Fruit fly (Drosophila melanogaster) whole organism, embryonic: Measurements from ENCODE around the gene CG43658.

Experiments
- Aef1 ChIP-seq: fragments of 200-800 bp; sonication (Bioruptor generic); IDR thresholded peaks from 3 replicates; pipeline ENCODE4 v1.3.6; 2022; ENCODE audit warnings: missing biosample characterization, missing genetic modification characterization
- B-H1 ChIP-seq: fragments of 200-800 bp; sonication (Bioruptor generic); IDR thresholded peaks from 3 replicates; pipeline ENCODE4 v1.3.6; 2022; ENCODE audit warnings: missing biosample characterization, missing genetic modification characterization
- Bgb ChIP-seq: fragments of 200-800 bp; sonication (Bioruptor generic); IDR thresholded peaks from 2 replicates; pipeline ENCODE4 v1.3.6; 2022; ENCODE audit warnings: missing biosample characterization, missing genetic modification characterization; ENCODE audit not compliant: partially characterized antibody
- Blimp-1 ChIP-seq: fragments of 200-800 bp; sonication (Bioruptor generic); optimal IDR thresholded peaks from 3 replicates; lab custom pipeline; 2018; ENCODE audit warnings: missing biosample characterization, missing genetic modification characterization, mild to moderate bottlenecking, moderate library complexity, missing genetic modification reagents
- Bteb2 ChIP-seq: fragments of 200-800 bp; sonication (Bioruptor generic); optimal IDR thresholded peaks from 2 replicates; lab custom pipeline; 2016; ENCODE audit warnings: missing biosample characterization, missing genetic modification characterization
- CG1024 ChIP-seq: fragments of 200-800 bp; sonication (Bioruptor generic); IDR thresholded peaks from 2 replicates; pipeline ENCODE4 v1.3.6; 2022; ENCODE audit warnings: missing biosample characterization, missing genetic modification characterization
- CG10431 ChIP-seq: fragments of 200-800 bp; sonication (Bioruptor generic); optimal IDR thresholded peaks from 3 replicates; lab custom pipeline; 2018; ENCODE audit warnings: missing biosample characterization, mild to moderate bottlenecking, missing genetic modification characterization
- CG11560 ChIP-seq: fragments of 200-800 bp; sonication (Bioruptor generic); IDR thresholded peaks from 3 replicates; pipeline ENCODE4 v1.3.6; 2022; ENCODE audit warnings: missing biosample characterization, missing genetic modification characterization
- CG1529 ChIP-seq: fragments of 200-800 bp; sonication (Bioruptor generic); optimal IDR thresholded peaks from 3 replicates; lab custom pipeline; 2018; ENCODE audit warnings: missing biosample characterization, missing genetic modification characterization
- CG15514 ChIP-seq: fragments of 200-800 bp; sonication (Bioruptor generic); optimal IDR thresholded peaks from 3 replicates; lab custom pipeline; 2017; ENCODE audit warnings: missing biosample characterization, missing genetic modification characterization, mild to moderate bottlenecking, moderate library complexity, missing genetic modification reagents
- CG16779 ChIP-seq: fragments of 200-800 bp; sonication (Bioruptor generic); IDR thresholded peaks from 2 replicates; pipeline ENCODE4 v1.3.6; 2022; ENCODE audit warnings: missing biosample characterization, missing genetic modification characterization
- CG17612 ChIP-seq: fragments of 200-800 bp; sonication (Bioruptor generic); IDR thresholded peaks from 2 replicates; pipeline ENCODE4 v1.3.6; 2022; ENCODE audit warnings: missing biosample characterization, missing genetic modification characterization
- CG1832 ChIP-seq: fragments of 200-800 bp; sonication (Bioruptor generic); optimal IDR thresholded peaks from 2 replicates; lab custom pipeline; 2017; ENCODE audit warnings: missing biosample characterization, mild to moderate bottlenecking, missing genetic modification characterization, inconsistent platforms
- CG2116 ChIP-seq: fragments of 200-800 bp; sonication (Bioruptor generic); optimal IDR thresholded peaks from 3 replicates; lab custom pipeline; 2018; ENCODE audit warnings: missing biosample characterization, mild to moderate bottlenecking, missing genetic modification characterization
- CG30403 ChIP-seq: fragments of 200-800 bp; sonication (Bioruptor generic); optimal IDR thresholded peaks from 3 replicates; lab custom pipeline; 2016; ENCODE audit warnings: missing biosample characterization, missing genetic modification characterization
- CG3163 ChIP-seq: fragments of 200-800 bp; sonication (Bioruptor generic); optimal IDR thresholded peaks from 3 replicates; lab custom pipeline; 2016; ENCODE audit warnings: missing biosample characterization, missing genetic modification characterization
- CG33213 ChIP-seq: fragments of 200-800 bp; sonication (Bioruptor generic); optimal IDR thresholded peaks from 3 replicates; lab custom pipeline; 2016; ENCODE audit warnings: missing biosample characterization, missing genetic modification characterization
- CG34376 ChIP-seq: fragments of 200-800 bp; sonication (Bioruptor generic); optimal IDR thresholded peaks from 2 replicates; lab custom pipeline; 2018; ENCODE audit warnings: missing biosample characterization, mild to moderate bottlenecking, missing genetic modification characterization
- CG3847 ChIP-seq: fragments of 200-800 bp; sonication (Bioruptor generic); IDR thresholded peaks from 2 replicates; pipeline ENCODE4 v1.3.6; 2022; ENCODE audit warnings: missing biosample characterization, missing genetic modification characterization
- CG4617 ChIP-seq: fragments of 200-800 bp; sonication (Bioruptor generic); optimal IDR thresholded peaks from 3 replicates; lab custom pipeline; 2016; ENCODE audit warnings: missing biosample characterization, missing genetic modification characterization, borderline replicate concordance
- CG4820 ChIP-seq: fragments of 200-800 bp; sonication (Bioruptor generic); optimal IDR thresholded peaks from 3 replicates; lab custom pipeline; 2016; ENCODE audit warnings: missing biosample characterization, missing genetic modification characterization
- CG8089 ChIP-seq: fragments of 200-800 bp; sonication (Bioruptor generic); optimal IDR thresholded peaks from 3 replicates; lab custom pipeline; 2016; ENCODE audit warnings: missing biosample characterization, missing genetic modification characterization
- CG9727 ChIP-seq: fragments of 200-800 bp; sonication (Bioruptor generic); optimal IDR thresholded peaks from 3 replicates; lab custom pipeline; 2017; ENCODE audit warnings: missing biosample characterization, mild to moderate bottlenecking, missing genetic modification characterization
- Nf-YC ChIP-seq: fragments of 200-800 bp; optimal IDR thresholded peaks from 3 replicates; lab custom pipeline; 2019; ENCODE audit warnings: missing biosample characterization, mild to moderate bottlenecking, missing genetic modification characterization, moderate library complexity
- Optix ChIP-seq: fragments of 200-800 bp; sonication (Bioruptor generic); IDR thresholded peaks from 3 replicates; pipeline ENCODE4 v1.3.6; 2022; ENCODE audit warnings: missing biosample characterization, missing genetic modification characterization
- PHDP ChIP-seq: fragments of 200-800 bp; sonication (Bioruptor generic); optimal IDR thresholded peaks from 3 replicates; lab custom pipeline; 2018; ENCODE audit warnings: missing biosample characterization, mild to moderate bottlenecking, missing genetic modification characterization, moderate library complexity
- Pdp1 ChIP-seq, 2 experiments: fragments of 200-800 bp; sonication (Bioruptor generic); optimal IDR thresholded peaks; 3 replicates each; lab custom pipeline; 2016; ENCODE audit warnings: missing biosample characterization in 2 of 2, missing genetic modification characterization in 2 of 2, mild to moderate bottlenecking in 1 of 2, moderate library complexity in 1 of 2
- ac ChIP-seq: fragments of 200-800 bp; sonication (Bioruptor generic); optimal IDR thresholded peaks from 3 replicates; lab custom pipeline; 2017; ENCODE audit warnings: missing biosample characterization, mild to moderate bottlenecking, missing genetic modification characterization
- amos ChIP-seq: fragments of 200-800 bp; sonication (Bioruptor generic); IDR thresholded peaks from 2 replicates; pipeline ENCODE4 v1.3.6; 2022; ENCODE audit warnings: missing biosample characterization, missing genetic modification characterization; ENCODE audit not compliant: partially characterized antibody
- cad ChIP-seq: fragments of >200 bp; optimal IDR thresholded peaks from 2 replicates; lab custom pipeline; 2017; ENCODE audit warnings: missing biosample characterization, missing genetic modification characterization
- crc ChIP-seq: fragments of 200-800 bp; sonication (Bioruptor generic); optimal IDR thresholded peaks from 2 replicates; lab custom pipeline; 2016; ENCODE audit warnings: missing biosample characterization, missing genetic modification characterization
- dimm ChIP-seq: fragments of 200-800 bp; sonication (Bioruptor generic); IDR thresholded peaks from 2 replicates; pipeline ENCODE4 v1.3.6; 2022; ENCODE audit warnings: missing biosample characterization, missing genetic modification characterization
- esg ChIP-seq: fragments of 200-800 bp; sonication (Bioruptor generic); conservative IDR thresholded peaks from 2 replicates; pipeline ENCODE4 v1.3.6; 2022; ENCODE audit warnings: missing biosample characterization, missing genetic modification characterization
- eve ChIP-seq, 2 experiments: fragments of >200 bp; optimal IDR thresholded peaks; 2 replicates each; lab custom pipeline; 2017; ENCODE audit warnings: missing biosample characterization in 2 of 2, missing genetic modification characterization in 2 of 2
- fd96Cb ChIP-seq: fragments of 200-800 bp; sonication (Bioruptor generic); optimal IDR thresholded peaks from 2 replicates; lab custom pipeline; 2018; ENCODE audit warnings: missing biosample characterization, mild to moderate bottlenecking, missing genetic modification characterization, moderate library complexity
- gfzf ChIP-seq: fragments of 200-800 bp; sonication (Bioruptor generic); optimal IDR thresholded peaks from 2 replicates; lab custom pipeline; 2016; ENCODE audit warnings: missing biosample characterization, mild to moderate bottlenecking, missing genetic modification characterization, moderate library complexity
- grau ChIP-seq: fragments of 200-800 bp; optimal IDR thresholded peaks from 3 replicates; lab custom pipeline; 2019; ENCODE audit warnings: missing biosample characterization, mild to moderate bottlenecking, missing genetic modification characterization, moderate library complexity
- grn ChIP-seq: fragments of 200-800 bp; sonication (Bioruptor generic); optimal IDR thresholded peaks from 3 replicates; lab custom pipeline; 2017; ENCODE audit warnings: missing biosample characterization, missing genetic modification characterization
- gsb-n ChIP-seq: fragments of 200-800 bp; sonication (Bioruptor generic); optimal IDR thresholded peaks from 3 replicates; lab custom pipeline; 2018; ENCODE audit warnings: missing biosample characterization, mild to moderate bottlenecking, missing genetic modification characterization
- hbn ChIP-seq: fragments of 200-800 bp; sonication (Bioruptor generic); IDR thresholded peaks from 2 replicates; pipeline ENCODE4 v1.3.6; 2022; ENCODE audit warnings: missing biosample characterization, missing genetic modification characterization; ENCODE audit not compliant: partially characterized antibody
- luna ChIP-seq: fragments of 200-800 bp; sonication (Bioruptor generic); optimal IDR thresholded peaks from 2 replicates; lab custom pipeline; 2016; ENCODE audit warnings: missing biosample characterization, missing genetic modification characterization
- nau ChIP-seq: fragments of 200-800 bp; sonication (Bioruptor generic); optimal IDR thresholded peaks from 3 replicates; lab custom pipeline; 2017; ENCODE audit warnings: missing biosample characterization, mild to moderate bottlenecking, missing genetic modification characterization, missing genetic modification reagents
- oc ChIP-seq: fragments of 200-800 bp; sonication (Bioruptor generic); optimal IDR thresholded peaks from 2 replicates; lab custom pipeline; 2018; ENCODE audit warnings: missing biosample characterization, mild to moderate bottlenecking, missing genetic modification characterization, moderate library complexity
- otp ChIP-seq: fragments of 200-800 bp; sonication (Bioruptor generic); IDR thresholded peaks from 3 replicates; pipeline ENCODE4, ENCODE4 v1.3.6; 2022; ENCODE audit warnings: missing biosample characterization, missing genetic modification characterization
- sim ChIP-seq: fragments of 200-800 bp; sonication (Bioruptor generic); IDR thresholded peaks from 2 replicates; pipeline ENCODE4 v1.3.6; 2022; ENCODE audit warnings: missing biosample characterization, missing genetic modification characterization
- sob ChIP-seq: fragments of 200-800 bp; sonication (Bioruptor generic); IDR thresholded peaks from 2 replicates; pipeline ENCODE4 v1.3.6; 2022; ENCODE audit warnings: missing biosample characterization, missing genetic modification characterization
- sqz ChIP-seq: fragments of 200-800 bp; sonication (Bioruptor generic); optimal IDR thresholded peaks from 3 replicates; lab custom pipeline; 2018; ENCODE audit warnings: missing biosample characterization, mild to moderate bottlenecking, missing genetic modification characterization
- stwl ChIP-seq: fragments of 200-800 bp; sonication (Bioruptor generic); optimal IDR thresholded peaks from 3 replicates; lab custom pipeline; 2018; ENCODE audit warnings: missing biosample characterization, mild to moderate bottlenecking, missing genetic modification characterization, moderate library complexity
- tgo ChIP-seq: fragments of 200-800 bp; sonication (Bioruptor generic); IDR thresholded peaks from 3 replicates; pipeline ENCODE4 v1.3.6; 2022; ENCODE audit warnings: missing biosample characterization, missing genetic modification characterization
- tin ChIP-seq: fragments of 200-800 bp; sonication (Bioruptor generic); optimal IDR thresholded peaks from 3 replicates; lab custom pipeline; 2016; ENCODE audit warnings: missing biosample characterization, missing genetic modification characterization
- zen ChIP-seq: fragments of 200-800 bp; sonication (Bioruptor generic); optimal IDR thresholded peaks from 3 replicates; lab custom pipeline; 2018; ENCODE audit warnings: missing biosample characterization, mild to moderate bottlenecking, missing genetic modification characterization, moderate library complexity

Gene CG43658

DNA sequence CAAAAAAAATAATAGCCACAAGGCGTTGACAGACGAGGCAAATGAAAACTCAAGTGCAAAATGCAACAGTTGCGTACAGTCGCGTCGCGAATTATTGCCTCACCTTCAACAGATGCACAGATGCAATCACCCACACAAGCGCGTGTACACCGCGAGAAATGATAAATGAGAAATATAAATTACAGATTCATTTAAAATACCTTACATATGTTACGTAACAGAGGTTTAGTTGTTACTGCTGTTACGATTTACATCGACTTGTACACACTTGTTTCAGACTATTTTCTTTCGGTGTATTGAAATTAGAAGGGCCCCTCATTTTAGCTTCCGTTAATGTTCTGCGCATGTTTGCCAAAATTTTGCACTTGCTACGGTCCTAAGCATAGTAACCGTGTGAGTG lies 52.1 kb downstream of the CG43658 start (continued):
- TF ChIP-seq cad (GFP tag; lab: Kevin White, UChicago) (no peak), crc (GFP tag; lab: Kevin White, UChicago) (no peak), zen (peak; percentile 85), CG30403 (GFP tag; lab: Kevin White, UChicago) (peak; percentile 66), Optix (peak; percentile 67; the same call in 2 of the 3 replicates), Bteb2 (GFP tag; lab: Kevin White, UChicago) (peak; percentile 18), fd96Cb (tag; lab: Kevin White, UChicago) (peak; percentile 52), Blimp-1 (peak; percentile 60), esg (GFP tag; lab: Robert Waterston, UW) (peak; percentile 39; the same call in 1 of the 2 replicates), CG4820 (GFP tag; lab: Kevin White, UChicago) (peak; percentile 67), Pdp1 (GFP tag; optimal IDR thresholded peaks at IDR 0.05; lab: Kevin White, UChicago) (peak; percentile 52 to 94), CG10431 (GFP tag; lab: Kevin White, UChicago) (no peak), grn (GFP tag; lab: Kevin White, UChicago) (no peak), nau (GFP tag; lab: Kevin White, UChicago) (no peak), CG16779 (GFP tag; lab: Robert Waterston, UW) (no peak), Bgb (GFP tag; lab: Robert Waterston, UW) (no peak), CG3847 (GFP tag; lab: Robert Waterston, UW) (peak; percentile 34; the same call in 1 of the 2 replicates), amos (GFP tag; lab: Robert Waterston, UW) (no peak), CG15514 (GFP tag; lab: Kevin White, UChicago) (no peak), CG33213 (GFP tag; lab: Kevin White, UChicago) (peak; percentile 3), Nf-YC (no peak), sqz (GFP tag; lab: Kevin White, UChicago) (no peak), CG1529 (GFP tag; lab: Kevin White, UChicago) (peak; percentile 44), CG1024 (GFP tag; lab: Robert Waterston, UW) (peak; percentile 22; the same call in 1 of the 2 replicates), CG9727 (GFP tag; lab: Kevin White, UChicago) (peak; percentile 64), Aef1 (GFP tag; lab: Robert Waterston, UW) (no peak), luna (GFP tag; lab: Kevin White, UChicago) (no peak), otp (peak; percentile 61; the same call in 1 of the 3 replicates), tin (GFP tag; lab: Kevin White, UChicago) (peak; percentile 64), oc (tag; lab: Kevin White, UChicago) (no peak), CG3163 (GFP tag; lab: Kevin White, UChicago) (no peak), tgo (GFP tag; lab: Robert Waterston, UW) (peak; percentile 47; the same call in 2 of the 3 replicates), B-H1 (peak; percentile 40; the same call in 1 of the 3 replicates), ac (GFP tag; lab: Kevin White, UChicago) (peak; percentile 64), sim (GFP tag; lab: Robert Waterston, UW) (0 out of 2 replicates have a peak, but pooled peaks have one; percentile 16), eve (GFP tag; optimal IDR thresholded peaks at IDR 0.05; lab: Kevin White, UChicago) (peak in 1 of 2 experiments; percentile 71), gfzf (GFP tag; lab: Kevin White, UChicago) (no peak), CG17612 (GFP tag; lab: Robert Waterston, UW) (no peak), sob (GFP tag; lab: Robert Waterston, UW) (peak; percentile 26; the same call in 1 of the 2 replicates), dimm (GFP tag; lab: Robert Waterston, UW) (no peak), stwl (tag; lab: Kevin White, UChicago) (no peak), hbn (GFP tag; lab: Robert Waterston, UW) (no peak), grau (tag; lab: Kevin White, UChicago) (peak; percentile 48), gsb-n (peak; percentile 44), CG11560 (tag; lab: Robert Waterston, UW) (no peak), PHDP (peak; percentile 38), CG8089 (GFP tag; lab: Kevin White, UChicago) (no peak), CG1832 (GFP tag; lab: Kevin White, UChicago) (no peak), CG4617 (GFP tag; lab: Kevin White, UChicago) (peak; percentile 29), CG2116 (GFP tag; lab: Kevin White, UChicago) (peak; percentile 24), CG34376 (GFP tag; lab: Kevin White, UChicago) (no peak)
